Fruit fly (Drosophila melanogaster) whole organism, wandering third instar larva: Measurements from ENCODE around the gene COX7AL2.

Experiments
- Abd-B ChIP-seq: fragments of >200 bp; optimal IDR thresholded peaks from 2 replicates; lab custom pipeline; 2017; ENCODE audit warnings: missing biosample characterization, missing genetic modification characterization
- CG32264 ChIP-seq: fragments of 200-800 bp; sonication (Bioruptor generic); optimal IDR thresholded peaks from 2 replicates; lab custom pipeline; 2016; ENCODE audit warnings: missing biosample characterization, missing genetic modification characterization
- CrebA ChIP-seq: fragments of 200-800 bp; sonication (Bioruptor generic); optimal IDR thresholded peaks from 2 replicates; lab custom pipeline; 2016; ENCODE audit warnings: missing biosample characterization, mild to moderate bottlenecking, missing genetic modification characterization, borderline replicate concordance
- Dif ChIP-seq: fragments of 200-275, 200-300 bp; sonication (Bioruptor generic); optimal IDR thresholded peaks from 2 replicates; lab custom pipeline; 2018; ENCODE audit warnings: missing biosample characterization, missing genetic modification characterization; ENCODE audit not compliant: partially characterized antibody
- HLH106 ChIP-seq: fragments of 200-800 bp; optimal IDR thresholded peaks from 3 replicates; lab custom pipeline; 2019; ENCODE audit warnings: missing biosample characterization, mild to moderate bottlenecking, missing genetic modification characterization, moderate library complexity
- Hnf4 ChIP-seq: fragments of 200-800 bp; sonication (Bioruptor generic); optimal IDR thresholded peaks from 2 replicates; lab custom pipeline; 2016; ENCODE audit warnings: missing biosample characterization, mild to moderate bottlenecking, missing genetic modification characterization
- Hr83 ChIP-seq: fragments of 200-300 bp; sonication (Bioruptor generic); optimal IDR thresholded peaks from 2 replicates; lab custom pipeline; 2016; ENCODE audit warnings: missing biosample characterization, mild to moderate bottlenecking, missing genetic modification characterization, moderate library complexity; ENCODE audit not compliant: poor library complexity, severe bottlenecking
- Jra ChIP-seq: sonication (Bioruptor generic); optimal IDR thresholded peaks from 2 replicates; lab custom pipeline; 2016; ENCODE audit warnings: missing biosample characterization, missing genetic modification characterization
- Mio ChIP-seq: sonication (Bioruptor generic); optimal IDR thresholded peaks from 2 replicates; lab custom pipeline; 2016; ENCODE audit warnings: missing biosample characterization, missing genetic modification characterization
- Myc ChIP-seq: fragments of >200 bp; optimal IDR thresholded peaks from 2 replicates; lab custom pipeline; 2017
- N ChIP-seq: fragments of >200 bp; optimal IDR thresholded peaks from 2 replicates; lab custom pipeline; 2018; ENCODE audit warnings: missing biosample characterization, missing external identifiers, missing genetic modification characterization
- OdsH ChIP-seq: fragments of 200-800 bp; sonication (Bioruptor generic); optimal IDR thresholded peaks from 2 replicates; lab custom pipeline; 2016; ENCODE audit warnings: missing biosample characterization, mild to moderate bottlenecking, missing genetic modification characterization
- Rel ChIP-seq, 2 experiments: fragments of 200-800 bp; sonication (Bioruptor generic) in 1 of 2; optimal IDR thresholded peaks; 2 replicates in 1 of 2; 3 replicates in 1 of 2; lab custom pipeline; 2016 to 2019; ENCODE audit warnings: mild to moderate bottlenecking in 2 of 2, missing biosample characterization in 2 of 2, missing genetic modification characterization in 2 of 2, moderate library complexity in 1 of 2
- Sp1 ChIP-seq: fragments of 200-800 bp; sonication (Bioruptor generic); optimal IDR thresholded peaks from 3 replicates; lab custom pipeline; 2019; ENCODE audit warnings: missing biosample characterization, mild to moderate bottlenecking, missing genetic modification characterization, moderate library complexity
- Vsx2 ChIP-seq: fragments of 200-300, 225-300 bp; sonication (Bioruptor generic); optimal IDR thresholded peaks from 2 replicates; lab custom pipeline; 2018; ENCODE audit warnings: missing biosample characterization, missing genetic modification characterization; ENCODE audit not compliant: partially characterized antibody
- br ChIP-seq: fragments of 200-800 bp; sonication (Bioruptor generic); optimal IDR thresholded peaks from 2 replicates; lab custom pipeline; 2016; ENCODE audit warnings: missing biosample characterization, missing genetic modification characterization
- brk ChIP-seq: fragments of 200-800 bp; sonication (Bioruptor generic); optimal IDR thresholded peaks from 2 replicates; lab custom pipeline; 2016; ENCODE audit warnings: missing biosample characterization, mild to moderate bottlenecking, missing genetic modification characterization
- dl ChIP-seq, 2 experiments: fragments of 175-275, 200-275 bp in 1 of 2; fragments of 200-275 bp in 1 of 2; sonication (Bioruptor generic); optimal IDR thresholded peaks; lab custom pipeline; 2018; ENCODE audit warnings: mild to moderate bottlenecking in 2 of 2, missing biosample characterization in 2 of 2, missing genetic modification characterization in 2 of 2, moderate library complexity in 2 of 2; ENCODE audit not compliant: partially characterized antibody in 2 of 2, insufficient read depth in 1 of 2
- dmrt93B ChIP-seq: fragments of 200-800 bp; sonication (Bioruptor generic); optimal IDR thresholded peaks from 2 replicates; lab custom pipeline; 2018; ENCODE audit warnings: missing biosample characterization, mild to moderate bottlenecking, missing genetic modification characterization
- dsf ChIP-seq: sonication (Bioruptor generic); optimal IDR thresholded peaks from 2 replicates; lab custom pipeline; 2016; ENCODE audit warnings: missing biosample characterization, missing genetic modification characterization, borderline replicate concordance
- foxo ChIP-seq, 2 experiments: fragments of 200-800 bp; sonication (Bioruptor generic); optimal IDR thresholded peaks; 2 replicates in 1 of 2; 3 replicates in 1 of 2; lab custom pipeline; 2016 to 2017; ENCODE audit warnings: missing biosample characterization in 2 of 2, missing genetic modification characterization in 2 of 2
- fru ChIP-seq: fragments of 200-800 bp; sonication (Bioruptor generic); optimal IDR thresholded peaks from 3 replicates; lab custom pipeline; 2016; ENCODE audit warnings: missing biosample characterization, mild to moderate bottlenecking, missing genetic modification characterization
- h ChIP-seq: fragments of 200-800 bp; sonication (Bioruptor generic); optimal IDR thresholded peaks from 3 replicates; lab custom pipeline; 2016; ENCODE audit warnings: missing biosample characterization, mild to moderate bottlenecking, missing genetic modification characterization
- lola ChIP-seq: fragments of >200 bp; optimal IDR thresholded peaks from 2 replicates; lab custom pipeline; 2017; ENCODE audit warnings: missing biosample characterization, missing genetic modification characterization
- psq ChIP-seq: fragments of 200-800 bp; sonication (Bioruptor generic); optimal IDR thresholded peaks from 3 replicates; lab custom pipeline; 2017; ENCODE audit warnings: missing biosample characterization, mild to moderate bottlenecking, missing genetic modification characterization, moderate library complexity
- rgr ChIP-seq: fragments of 200-800 bp; sonication (Bioruptor generic); optimal IDR thresholded peaks from 3 replicates; lab custom pipeline; 2016; ENCODE audit warnings: missing biosample characterization, mild to moderate bottlenecking, missing genetic modification characterization
- sage ChIP-seq: fragments of 200-800 bp; sonication (Bioruptor generic); optimal IDR thresholded peaks from 2 replicates; lab custom pipeline; 2016; ENCODE audit warnings: missing biosample characterization, mild to moderate bottlenecking, missing genetic modification characterization
- sv ChIP-seq: fragments of 200-800 bp; sonication (Bioruptor generic); optimal IDR thresholded peaks from 3 replicates; lab custom pipeline; 2016; ENCODE audit warnings: missing biosample characterization, missing genetic modification characterization
- tai ChIP-seq: sonication (Bioruptor generic); optimal IDR thresholded peaks from 2 replicates; lab custom pipeline; 2016; ENCODE audit warnings: missing biosample characterization, missing genetic modification characterization
- usp ChIP-seq: fragments of >200 bp; optimal IDR thresholded peaks from 2 replicates; lab custom pipeline; 2017; ENCODE audit warnings: missing biosample characterization, missing genetic modification characterization
- woc ChIP-seq: sonication (Bioruptor generic); optimal IDR thresholded peaks from 2 replicates; lab custom pipeline; 2016; ENCODE audit warnings: missing biosample characterization, mild to moderate bottlenecking, missing genetic modification characterization

COX7AL2 gene

dm6 chr2L:2187411-2187810 is 10.3 kb downstream of the COX7AL2 start:
- TF ChIP-seq Dif (GFP tag; lab: Kevin White, UChicago) (no peak), OdsH (GFP tag; lab: Kevin White, UChicago) (no peak), Hr83 (no peak), Abd-B (GFP tag; lab: Kevin White, UChicago) (no peak), N (GFP tag; lab: Kevin White, UChicago) (no peak), Rel (GFP tag; optimal IDR thresholded peaks at IDR 0.05; lab: Kevin White, UChicago) (no peak), Rel (tag; optimal IDR thresholded peaks at IDR 0.05; lab: Kevin White, UChicago) (no peak), Vsx2 (GFP tag; lab: Kevin White, UChicago) (no peak), tai (no peak), dmrt93B (GFP tag; lab: Kevin White, UChicago) (no peak), Sp1 (GFP tag; lab: Kevin White, UChicago) (no peak), usp (GFP tag; lab: Kevin White, UChicago) (no peak)

DNA sequence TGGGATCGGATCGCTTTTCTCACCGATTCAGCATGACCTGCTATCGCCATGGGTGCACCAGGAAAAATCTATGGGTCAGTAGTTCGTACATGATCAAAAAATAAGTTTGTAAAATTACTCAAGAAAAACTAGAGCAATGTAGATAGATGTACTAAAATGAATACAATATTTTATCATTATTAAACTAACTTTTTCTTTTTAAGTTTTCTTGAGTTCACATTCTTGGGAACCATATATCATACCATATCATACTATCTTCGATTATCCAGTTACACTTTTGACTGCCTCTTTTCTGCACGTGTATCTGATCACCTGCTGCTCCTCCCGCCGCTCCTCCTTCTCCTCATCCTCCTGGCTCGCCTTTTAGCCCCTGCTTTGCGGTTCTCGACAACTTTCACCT is 12.3 kb downstream of the COX7AL2 start:
- TF ChIP-seq HLH106 (tag; lab: Kevin White, UChicago): no peak

dm6 chr2L:2184659-2185058 is 13.1 kb downstream of the COX7AL2 start:
- no peak for TF ChIP-seq Abd-B (GFP tag; lab: Kevin White, UChicago)
- peak; percentile 16 for TF ChIP-seq rgr
- TF ChIP-seq Myc (lab: Kevin White, UChicago): no peak
- peak; percentile 16 for TF ChIP-seq h (GFP tag; lab: Kevin White, UChicago)
- TF ChIP-seq fru (GFP tag; lab: Kevin White, UChicago): peak; percentile 2

DNA sequence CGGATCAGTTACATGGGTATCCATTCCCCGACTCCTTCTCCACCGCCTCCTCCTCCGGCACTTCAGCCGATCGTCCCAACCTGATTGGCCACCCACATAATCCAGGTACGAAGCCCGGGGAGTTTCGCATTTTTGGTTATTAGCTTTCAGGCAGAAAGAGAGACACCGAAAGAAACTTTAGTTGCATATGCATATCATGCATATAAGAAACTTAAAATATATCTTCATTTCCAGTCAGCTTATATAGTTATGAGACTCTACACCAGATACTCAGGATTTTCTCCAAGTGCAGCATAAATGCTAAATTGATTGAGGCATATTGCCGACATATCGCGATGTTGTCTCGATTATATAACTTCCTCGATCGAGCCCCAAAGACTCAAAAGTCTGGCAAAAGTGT is 13.6 kb downstream of the COX7AL2 start:
- TF ChIP-seq dsf (GFP tag; lab: Kevin White, UChicago): no peak
- TF ChIP-seq Mio: no peak
- no peak for TF ChIP-seq tai
- TF ChIP-seq Vsx2 (GFP tag; lab: Kevin White, UChicago): no peak
- no peak for TF ChIP-seq OdsH (GFP tag; lab: Kevin White, UChicago)

DNA sequence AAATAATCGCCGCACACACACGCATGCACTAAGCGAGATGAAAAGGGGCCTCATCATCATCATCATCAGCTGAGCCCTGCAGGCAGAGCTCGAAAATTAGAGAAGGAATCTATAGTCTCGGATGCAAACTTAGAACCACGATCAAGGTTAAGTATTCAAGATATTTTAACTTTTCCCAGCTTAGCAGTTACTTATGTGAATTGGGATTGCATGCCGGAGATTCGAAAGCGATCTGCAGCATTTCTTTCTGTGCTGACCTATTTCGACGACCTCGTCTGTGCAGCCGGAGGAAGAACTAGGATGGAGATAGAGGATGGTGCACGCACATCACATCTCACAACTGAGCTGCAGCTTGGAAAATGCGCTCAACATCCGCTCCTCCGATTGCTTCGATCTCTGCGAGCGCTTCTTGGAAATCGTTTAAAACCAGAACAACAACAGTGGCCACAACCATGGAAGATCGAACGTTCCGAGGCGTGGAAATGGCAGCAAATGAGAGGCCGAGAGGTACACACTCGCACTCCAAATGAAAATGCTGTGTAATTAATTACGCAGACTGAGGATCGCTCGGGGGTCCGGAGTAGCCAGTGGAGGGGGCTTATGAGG is 14.9 kb downstream of the COX7AL2 start:
- no peak for TF ChIP-seq Jra (GFP tag; lab: Kevin White, UChicago)
- no peak for TF ChIP-seq foxo (GFP tag; optimal IDR thresholded peaks at IDR 0.05; lab: Kevin White, UChicago)
- no peak for TF ChIP-seq CG32264
- TF ChIP-seq Mio: no peak
- no peak for TF ChIP-seq tai
- no peak for TF ChIP-seq dsf (GFP tag; lab: Kevin White, UChicago)
- TF ChIP-seq OdsH (GFP tag; lab: Kevin White, UChicago): no peak
- TF ChIP-seq sage: no peak
- no peak for TF ChIP-seq N (GFP tag; lab: Kevin White, UChicago)
- TF ChIP-seq lola: no peak
- TF ChIP-seq dl (GFP tag; optimal IDR thresholded peaks at IDR 0.05; lab: Kevin White, UChicago; ENCODE audit: insufficient read depth in 1 of 2, partially characterized antibody in 2 of 2): no peak
- no peak for TF ChIP-seq sv
- TF ChIP-seq, all 38 proteins: peak for 0

dm6 chr2L:2181971-2182643 is 15.6 kb downstream of the COX7AL2 start:
- TF ChIP-seq Rel (GFP tag; optimal IDR thresholded peaks at IDR 0.05; lab: Kevin White, UChicago) (no peak), Rel (tag; optimal IDR thresholded peaks at IDR 0.05; lab: Kevin White, UChicago) (no peak), h (GFP tag; lab: Kevin White, UChicago) (peak; percentile 20), foxo (GFP tag; optimal IDR thresholded peaks at IDR 0.05; lab: Kevin White, UChicago) (peak in 1 of 2 experiments; percentile 37), sv (peak; percentile 31), Myc (lab: Kevin White, UChicago) (no peak), brk (GFP tag; lab: Kevin White, UChicago) (no peak), OdsH (GFP tag; lab: Kevin White, UChicago) (peak; percentile 5), woc (peak; percentile 64), psq (GFP tag; lab: Kevin White, UChicago) (peak; percentile 14), br (peak; percentile 7), CrebA (no peak), fru (GFP tag; lab: Kevin White, UChicago) (peak; percentile 59), usp (GFP tag; lab: Kevin White, UChicago) (no peak), dsf (GFP tag; lab: Kevin White, UChicago) (no peak), Hnf4 (GFP tag; lab: Kevin White, UChicago) (peak; percentile 10), HLH106 (tag; lab: Kevin White, UChicago) (peak; percentile 34), Sp1 (GFP tag; lab: Kevin White, UChicago) (peak; percentile 10)
